Fruit fly (Drosophila melanogaster) whole organism, embryonic: ENCODE data around the gene Pdhb.

Source experiments
- Asciz ChIP-seq: fragments of 200-800 bp; sonication (Bioruptor generic); optimal IDR thresholded peaks from 2 replicates; lab custom pipeline; 2017; ENCODE audit warnings: missing biosample characterization, mild to moderate bottlenecking, missing genetic modification characterization, missing genetic modification reagents
- B-H1 ChIP-seq: fragments of 200-800 bp; sonication (Bioruptor generic); IDR thresholded peaks from 3 replicates; pipeline ENCODE4 v1.3.6; 2022; ENCODE audit warnings: missing biosample characterization, missing genetic modification characterization
- Bdp1 ChIP-seq: fragments of 200-800 bp; sonication (Bioruptor generic); optimal IDR thresholded peaks from 3 replicates; lab custom pipeline; 2016; ENCODE audit warnings: missing biosample characterization, missing genetic modification characterization
- BtbVII ChIP-seq: fragments of 200-800 bp; sonication (Bioruptor generic); optimal IDR thresholded peaks from 3 replicates; lab custom pipeline; 2017; ENCODE audit warnings: missing biosample characterization, mild to moderate bottlenecking, missing genetic modification characterization
- C15 ChIP-seq: fragments of 200-800 bp; sonication (Bioruptor generic); IDR thresholded peaks from 3 replicates; pipeline ENCODE4 v1.3.6; 2022; ENCODE audit warnings: missing biosample characterization, missing genetic modification characterization
- CG10462 ChIP-seq: fragments of 200-800 bp; sonication (Bioruptor generic); optimal IDR thresholded peaks from 2 replicates; lab custom pipeline; 2016; ENCODE audit warnings: missing biosample characterization, missing genetic modification characterization
- CG10979 ChIP-seq: fragments of 200-800 bp; sonication (Bioruptor generic); optimal IDR thresholded peaks from 2 replicates; lab custom pipeline; 2018; ENCODE audit warnings: missing biosample characterization, mild to moderate bottlenecking, missing genetic modification characterization, moderate library complexity
- CG11085 ChIP-seq: fragments of 200-800 bp; sonication (Bioruptor generic); IDR thresholded peaks from 2 replicates; pipeline ENCODE4 v1.3.6; 2022; ENCODE audit warnings: missing biosample characterization, missing genetic modification characterization
- CG11456 ChIP-seq: fragments of 200-800 bp; sonication (Bioruptor generic); IDR thresholded peaks from 3 replicates; pipeline ENCODE4 v1.3.6; 2022; ENCODE audit warnings: missing biosample characterization, missing genetic modification characterization
- CG12104 ChIP-seq: fragments of 200-800 bp; sonication (Bioruptor generic); optimal IDR thresholded peaks from 3 replicates; lab custom pipeline; 2016; ENCODE audit warnings: missing biosample characterization, missing genetic modification characterization
- CG13123 ChIP-seq: fragments of 200-800 bp; sonication (Bioruptor generic); optimal IDR thresholded peaks from 2 replicates; lab custom pipeline; 2016; ENCODE audit warnings: missing biosample characterization, missing genetic modification characterization
- CG13287 ChIP-seq: fragments of 200-800 bp; sonication (Bioruptor generic); IDR thresholded peaks from 2 replicates; pipeline ENCODE4 v1.3.6; 2022; ENCODE audit warnings: missing biosample characterization, missing genetic modification characterization; ENCODE audit not compliant: partially characterized antibody
- CG15269 ChIP-seq: fragments of 200-800 bp; sonication (Bioruptor generic); optimal IDR thresholded peaks from 2 replicates; lab custom pipeline; 2018; ENCODE audit warnings: missing biosample characterization, mild to moderate bottlenecking, missing genetic modification characterization, moderate library complexity
- CG15514 ChIP-seq: fragments of 200-800 bp; sonication (Bioruptor generic); optimal IDR thresholded peaks from 3 replicates; lab custom pipeline; 2017; ENCODE audit warnings: missing biosample characterization, missing genetic modification characterization, mild to moderate bottlenecking, moderate library complexity, missing genetic modification reagents
- CG2712 ChIP-seq: fragments of 200-800 bp; optimal IDR thresholded peaks from 3 replicates; lab custom pipeline; 2019; ENCODE audit warnings: missing biosample characterization, mild to moderate bottlenecking, missing genetic modification characterization, moderate library complexity
- CG32532 ChIP-seq: fragments of 200-800 bp; sonication (Bioruptor generic); IDR thresholded peaks from 2 replicates; pipeline ENCODE4 v1.3.6; 2022; ENCODE audit warnings: missing biosample characterization, missing genetic modification characterization
- CG3838 ChIP-seq: fragments of 200-800 bp; sonication (Bioruptor generic); optimal IDR thresholded peaks from 3 replicates; lab custom pipeline; 2016; ENCODE audit warnings: missing biosample characterization, missing genetic modification characterization
- CG5953 ChIP-seq: fragments of 200-800 bp; sonication (Bioruptor generic); IDR thresholded peaks from 2 replicates; pipeline ENCODE4 v1.3.6; 2022; ENCODE audit warnings: missing biosample characterization, missing genetic modification characterization
- CG6254 ChIP-seq: fragments of 200-800 bp; sonication (Bioruptor generic); optimal IDR thresholded peaks from 3 replicates; lab custom pipeline; 2017; ENCODE audit warnings: mild to moderate bottlenecking, missing biosample characterization, missing genetic modification reagents, missing genetic modification characterization
- CG6654 ChIP-seq: fragments of 200-800 bp; sonication (Bioruptor generic); optimal IDR thresholded peaks from 2 replicates; lab custom pipeline; 2017; ENCODE audit warnings: missing biosample characterization, mild to moderate bottlenecking, missing genetic modification characterization
- CG6765 ChIP-seq: fragments of 200-800 bp; sonication (Bioruptor generic); optimal IDR thresholded peaks from 3 replicates; lab custom pipeline; 2017; ENCODE audit warnings: missing biosample characterization, mild to moderate bottlenecking, missing genetic modification characterization
- CG6854 ChIP-seq: fragments of 200-800 bp; sonication (Bioruptor generic); optimal IDR thresholded peaks from 3 replicates; lab custom pipeline; 2017; ENCODE audit warnings: missing biosample characterization, mild to moderate bottlenecking, missing genetic modification characterization
- CG7839 ChIP-seq: fragments of 200-800 bp; sonication (Bioruptor generic); optimal IDR thresholded peaks from 3 replicates; lab custom pipeline; 2018; ENCODE audit warnings: missing biosample characterization, mild to moderate bottlenecking, missing genetic modification characterization, moderate library complexity
- CG8765 ChIP-seq: fragments of 200-800 bp; sonication (Bioruptor generic); IDR thresholded peaks from 2 replicates; pipeline ENCODE4 v1.3.6; 2022; ENCODE audit warnings: missing biosample characterization, missing genetic modification characterization
- Camta ChIP-seq: fragments of 200-800 bp; sonication (Bioruptor generic); optimal IDR thresholded peaks from 2 replicates; lab custom pipeline; 2016; ENCODE audit warnings: missing biosample characterization, missing genetic modification characterization
- Dip3 ChIP-seq: fragments of 200-800 bp; sonication (Bioruptor generic); optimal IDR thresholded peaks from 3 replicates; lab custom pipeline; 2016; ENCODE audit warnings: missing biosample characterization, missing genetic modification characterization
- Hey ChIP-seq: fragments of 200-800 bp; sonication (Bioruptor generic); optimal IDR thresholded peaks from 3 replicates; lab custom pipeline; 2018; ENCODE audit warnings: missing biosample characterization, mild to moderate bottlenecking, missing genetic modification characterization
- Kr ChIP-seq: fragments of 200-800 bp; sonication (Bioruptor generic); optimal IDR thresholded peaks from 2 replicates; lab custom pipeline; 2017; ENCODE audit warnings: missing biosample characterization, mild to moderate bottlenecking, missing genetic modification characterization
- Nf-YC ChIP-seq: fragments of 200-800 bp; optimal IDR thresholded peaks from 3 replicates; lab custom pipeline; 2019; ENCODE audit warnings: missing biosample characterization, mild to moderate bottlenecking, missing genetic modification characterization, moderate library complexity
- Opbp ChIP-seq: fragments of 200-800 bp; sonication (Bioruptor generic); IDR thresholded peaks from 3 replicates; pipeline ENCODE4 v1.3.6; 2022; ENCODE audit warnings: missing biosample characterization, missing genetic modification characterization; ENCODE audit not compliant: partially characterized antibody
- Taf1 ChIP-seq: fragments of 200-800 bp; sonication (Bioruptor generic); IDR thresholded peaks from 2 replicates; pipeline ENCODE4 v1.3.6; 2022; ENCODE audit warnings: missing biosample characterization, missing genetic modification characterization
- ab ChIP-seq: fragments of 200-800 bp; sonication (Bioruptor generic); optimal IDR thresholded peaks from 2 replicates; lab custom pipeline; 2016; ENCODE audit warnings: missing biosample characterization, missing genetic modification characterization
- ap ChIP-seq: fragments of 200-800 bp; sonication (Bioruptor generic); IDR thresholded peaks from 2 replicates; pipeline ENCODE4 v1.3.6; 2022; ENCODE audit warnings: missing biosample characterization, missing genetic modification characterization
- bab2 ChIP-seq: fragments of 200-800 bp; sonication (Bioruptor generic); optimal IDR thresholded peaks from 2 replicates; lab custom pipeline; 2016; ENCODE audit warnings: missing biosample characterization, missing genetic modification characterization
- cg ChIP-seq: fragments of 200-800 bp; sonication (Bioruptor generic); optimal IDR thresholded peaks from 3 replicates; lab custom pipeline; 2019; ENCODE audit warnings: missing biosample characterization, mild to moderate bottlenecking, missing genetic modification characterization, moderate library complexity
- crp ChIP-seq, 2 experiments: fragments of 200-800 bp; sonication (Bioruptor generic); optimal IDR thresholded peaks; 2 replicates in 1 of 2; 3 replicates in 1 of 2; lab custom pipeline; 2017; ENCODE audit warnings: missing biosample characterization in 2 of 2, missing genetic modification characterization in 2 of 2, mild to moderate bottlenecking in 1 of 2, moderate library complexity in 1 of 2
- danr ChIP-seq: fragments of 200-800 bp; sonication (Bioruptor generic); IDR thresholded peaks from 2 replicates; pipeline ENCODE4 v1.3.6; 2022; ENCODE audit warnings: missing biosample characterization, missing genetic modification characterization
- eyg ChIP-seq: fragments of 200-800 bp; sonication (Bioruptor generic); optimal IDR thresholded peaks from 3 replicates; lab custom pipeline; 2016; ENCODE audit warnings: missing biosample characterization, missing genetic modification characterization
- gem ChIP-seq: fragments of 200-800 bp; sonication (Bioruptor generic); optimal IDR thresholded peaks from 2 replicates; lab custom pipeline; 2019; ENCODE audit warnings: missing biosample characterization, mild to moderate bottlenecking, missing genetic modification characterization, moderate library complexity
- hb ChIP-seq: fragments of 200-800 bp; sonication (Bioruptor generic); IDR thresholded peaks from 3 replicates; pipeline ENCODE4 v1.3.6; 2022; ENCODE audit warnings: missing biosample characterization, missing genetic modification characterization; ENCODE audit not compliant: partially characterized antibody
- her ChIP-seq: fragments of 200-800 bp; sonication (Bioruptor generic); optimal IDR thresholded peaks from 2 replicates; lab custom pipeline; 2016; ENCODE audit warnings: missing biosample characterization, missing genetic modification characterization
- lilli ChIP-seq: fragments of 200-800 bp; sonication (Bioruptor generic); optimal IDR thresholded peaks from 3 replicates; lab custom pipeline; 2016; ENCODE audit warnings: missing biosample characterization, missing genetic modification characterization
- org-1 ChIP-seq: fragments of 200-800 bp; sonication (Bioruptor generic); optimal IDR thresholded peaks from 2 replicates; lab custom pipeline; 2017; ENCODE audit warnings: missing biosample characterization, missing genetic modification characterization
- phol ChIP-seq: fragments of 200-800 bp; sonication (Bioruptor generic); optimal IDR thresholded peaks from 3 replicates; lab custom pipeline; 2018; ENCODE audit warnings: missing biosample characterization, mild to moderate bottlenecking, missing genetic modification characterization, moderate library complexity
- row ChIP-seq: fragments of 200-800 bp; sonication (Bioruptor generic); IDR thresholded peaks from 3 replicates; pipeline ENCODE4 v1.3.6; 2022; ENCODE audit warnings: missing biosample characterization, missing genetic modification characterization
- schlank ChIP-seq: fragments of 200-800 bp; sonication (Bioruptor generic); optimal IDR thresholded peaks from 2 replicates; lab custom pipeline; 2018; ENCODE audit warnings: missing biosample characterization, mild to moderate bottlenecking, missing genetic modification characterization
- sens-2 ChIP-seq: fragments of 200-800 bp; sonication (Bioruptor generic); IDR thresholded peaks from 2 replicates; pipeline ENCODE4 v1.3.6; 2022; ENCODE audit warnings: missing biosample characterization, missing genetic modification characterization
- slp2 ChIP-seq: fragments of 200-800 bp; sonication (Bioruptor generic); optimal IDR thresholded peaks from 2 replicates; lab custom pipeline; 2016; ENCODE audit warnings: missing biosample characterization, missing genetic modification characterization
- usp ChIP-seq: fragments of >200 bp; optimal IDR thresholded peaks from 2 replicates; lab custom pipeline; 2017; ENCODE audit warnings: missing biosample characterization, missing genetic modification characterization

The Pdhb gene

DNA sequence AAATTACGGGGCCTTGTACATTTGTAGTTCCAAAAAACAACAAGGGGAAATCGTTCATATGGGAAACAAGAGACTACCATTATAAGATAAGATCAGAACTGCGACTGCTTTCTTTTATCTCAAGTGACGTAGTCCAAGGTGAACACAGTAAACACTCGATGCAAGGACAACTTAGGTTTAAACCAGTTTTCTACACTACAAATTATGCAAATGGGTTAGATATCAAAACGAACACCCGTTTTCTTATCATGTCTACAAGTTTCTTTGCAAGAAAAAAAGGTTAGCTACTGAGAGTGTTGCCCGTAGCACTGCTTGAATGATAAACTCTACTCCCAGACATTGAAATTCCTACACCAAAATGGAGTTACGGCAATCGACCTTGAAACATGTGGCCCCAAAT lies 11.3 kb downstream of the Pdhb start (continued):
- peak; percentile 60 for TF ChIP-seq CG10979

- TF ChIP-seq cg (GFP tag; lab: Kevin White, UChicago): no peak
- TF ChIP-seq CG10462 (GFP tag; lab: Kevin White, UChicago): no peak
- TF ChIP-seq CG11456 (GFP tag; lab: Robert Waterston, UW): no peak
- TF ChIP-seq Bdp1 (GFP tag; lab: Kevin White, UChicago): no peak
- no peak for TF ChIP-seq CG7839
- no peak for TF ChIP-seq schlank
- no peak for TF ChIP-seq lilli (GFP tag; lab: Kevin White, UChicago)
- peak; percentile 85 for TF ChIP-seq phol (tag; lab: Kevin White, UChicago)
- TF ChIP-seq ap (GFP tag; lab: Robert Waterston, UW): no peak
- TF ChIP-seq CG13287 (GFP tag; lab: Robert Waterston, UW): peak; percentile 58; the same call in 1 of the 2 replicates
- no peak for TF ChIP-seq Dip3 (GFP tag; lab: Kevin White, UChicago)
- TF ChIP-seq CG5953 (GFP tag; lab: Robert Waterston, UW): no peak
- TF ChIP-seq crp (GFP tag; optimal IDR thresholded peaks at IDR 0.05; lab: Kevin White, UChicago): peak in 1 of 2 experiments; percentile 9
- peak; percentile 74 for TF ChIP-seq row (GFP tag; lab: Robert Waterston, UW)
- TF ChIP-seq Asciz (GFP tag; lab: Kevin White, UChicago): no peak
- no peak for TF ChIP-seq CG6765
- TF ChIP-seq Camta: no peak
- TF ChIP-seq Opbp: no peak
- TF ChIP-seq ab (GFP tag; lab: Kevin White, UChicago): no peak
- TF ChIP-seq Hey (tag; lab: Kevin White, UChicago): no peak
- no peak for TF ChIP-seq Taf1 (GFP tag; lab: Robert Waterston, UW)
- TF ChIP-seq CG11085 (GFP tag; lab: Robert Waterston, UW): no peak
- no peak for TF ChIP-seq Nf-YC (tag; lab: Kevin White, UChicago)
- no peak for TF ChIP-seq usp (GFP tag; lab: Kevin White, UChicago)
- no peak for TF ChIP-seq slp2 (GFP tag; lab: Kevin White, UChicago)
- no peak for TF ChIP-seq CG32532 (GFP tag; lab: Robert Waterston, UW)
- TF ChIP-seq B-H1: no peak
- TF ChIP-seq CG2712 (tag; lab: Kevin White, UChicago): peak; percentile 53
- no peak for TF ChIP-seq hb (GFP tag; lab: Robert Waterston, UW)
- no peak for TF ChIP-seq CG3838
- TF ChIP-seq CG8765: no peak
- TF ChIP-seq danr (GFP tag; lab: Robert Waterston, UW): no peak
- no peak for TF ChIP-seq org-1 (GFP tag; lab: Kevin White, UChicago)
- TF ChIP-seq gem (tag; lab: Kevin White, UChicago): no peak
- no peak for TF ChIP-seq eyg (GFP tag; lab: Kevin White, UChicago)
- TF ChIP-seq CG12104: no peak
- no peak for TF ChIP-seq CG6854 (GFP tag; lab: Kevin White, UChicago)
- TF ChIP-seq CG15514 (GFP tag; lab: Kevin White, UChicago): peak; percentile 62
- TF ChIP-seq C15 (GFP tag; lab: Robert Waterston, UW): no peak
- TF ChIP-seq CG6254 (GFP tag; lab: Kevin White, UChicago): no peak
- TF ChIP-seq bab2 (GFP tag; lab: Kevin White, UChicago): peak; percentile 26
- no peak for TF ChIP-seq CG13123 (GFP tag; lab: Kevin White, UChicago)
- no peak for TF ChIP-seq her (GFP tag; lab: Kevin White, UChicago)
- TF ChIP-seq CG15269 (tag; lab: Kevin White, UChicago): no peak
- TF ChIP-seq sens-2 (GFP tag; lab: Robert Waterston, UW): no peak
- TF ChIP-seq BtbVII (GFP tag; lab: Kevin White, UChicago): no peak
- no peak for TF ChIP-seq CG6654 (GFP tag; lab: Kevin White, UChicago)
- no peak for TF ChIP-seq Kr
Observed at dm6 chr3R:29130902-29131621, 18.2 kb downstream of the Pdhb start, which contains the start of the genes dgt6 and Vha100-1. Gene dgt6 (minus strand): TSS chr3R:29130972. Gene Vha100-1 (plus strand): TSS chr3R:29131193.
